Fruit fly (Drosophila melanogaster): ENCODE results near the gene Ugt302K1.

Ugt302K1 gene

DNA sequence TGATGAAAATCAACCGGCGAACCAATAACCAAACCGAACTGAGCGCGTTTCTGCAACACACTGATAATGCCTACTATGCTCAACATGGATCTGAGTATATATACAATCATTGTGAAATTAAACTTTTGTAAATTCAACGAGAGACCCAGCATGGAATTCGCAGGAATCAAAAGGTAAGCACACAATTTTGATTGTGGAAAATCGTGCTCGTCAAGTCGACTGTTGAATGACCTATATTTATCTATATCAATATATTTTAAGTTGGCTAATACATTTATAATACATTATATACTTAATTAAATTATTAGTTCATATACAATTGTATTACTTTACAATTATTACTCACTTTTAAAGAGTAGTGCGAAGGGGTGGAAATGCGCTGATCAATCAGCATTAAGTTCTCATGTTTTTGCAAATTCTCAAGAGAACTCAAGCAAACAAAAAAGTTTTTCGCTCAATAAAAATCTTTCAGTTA lies at the start of gene Ugt302K1:
TSS of gene Ugt302K1 (minus strand) at position 51 of the 475 bp plus-strand sequence.
- no peak for TF ChIP-seq CTCF (optimal IDR thresholded peaks at IDR 0.05)
- no peak for TF ChIP-seq CG8478 (optimal IDR thresholded peaks at IDR 0.05)

DNA sequence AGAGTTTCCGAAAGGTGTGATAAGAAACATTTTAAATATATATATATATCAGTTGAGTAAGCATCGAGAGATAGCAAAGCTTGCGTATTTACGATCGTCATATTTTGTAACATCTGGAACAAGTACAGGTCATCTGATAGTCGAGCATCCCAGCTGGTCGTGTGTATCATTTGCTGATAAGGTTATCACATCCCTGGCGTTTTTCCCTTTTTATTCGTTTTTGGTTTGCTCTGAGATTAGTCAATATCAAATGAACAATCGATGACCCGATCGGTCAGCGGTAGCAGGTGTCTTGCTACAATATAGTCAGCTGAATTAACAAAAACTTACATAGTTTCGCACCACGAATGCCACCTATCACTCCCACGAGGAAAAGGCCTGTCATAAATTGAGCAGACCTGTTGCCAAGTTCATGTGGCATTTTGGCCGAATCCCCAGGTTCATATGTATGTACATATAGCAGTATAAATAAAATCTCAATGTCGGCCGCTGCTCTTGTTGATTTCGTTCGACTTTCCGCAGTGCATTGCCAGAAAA lies 47.3 kb upstream of the Ugt302K1 start:
- TF ChIP-seq CG8478 (optimal IDR thresholded peaks at IDR 0.05) (no peak), CTCF (optimal IDR thresholded peaks at IDR 0.05) (no peak)

DNA sequence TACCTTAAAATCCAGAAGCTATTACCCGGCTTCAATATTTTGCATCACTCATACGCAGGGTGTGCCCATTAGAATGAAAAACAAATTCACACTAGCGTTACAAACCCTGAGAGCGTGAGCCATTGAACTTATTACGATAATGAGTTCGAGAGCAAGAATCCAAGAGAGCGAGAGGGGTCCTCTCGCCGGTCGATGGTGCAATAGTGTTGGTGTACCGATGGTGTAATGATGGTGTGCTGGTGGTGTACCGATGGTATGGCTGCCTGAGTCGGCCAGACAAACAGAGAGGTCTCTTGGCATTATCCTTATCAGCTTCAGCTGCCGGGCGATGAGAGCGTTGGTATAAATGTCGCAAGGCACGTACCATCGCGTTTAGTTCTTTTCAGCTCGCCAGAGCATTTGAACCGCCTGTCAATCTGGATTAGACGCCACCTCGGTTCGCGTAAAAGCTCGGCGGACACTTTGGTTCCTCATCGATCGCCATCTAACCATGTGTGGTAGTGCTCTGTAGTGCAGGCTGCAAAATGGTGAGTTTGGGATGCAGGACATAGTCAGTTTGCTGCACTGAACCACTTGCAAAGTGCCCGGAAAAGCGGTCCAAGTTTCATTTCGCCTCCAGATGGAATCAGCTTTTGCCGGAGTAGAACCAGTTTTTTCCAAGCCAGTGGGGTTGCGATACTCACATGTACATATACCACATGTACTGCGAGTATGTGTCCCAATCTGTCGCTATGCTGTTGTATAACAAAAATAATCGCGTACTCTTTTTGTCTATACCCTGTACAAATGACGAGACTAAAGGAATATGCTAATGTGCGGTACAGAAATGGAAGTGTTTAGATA lies 46.6 kb upstream of the Ugt302K1 start:
- TF ChIP-seq CG8478 (optimal IDR thresholded peaks at IDR 0.05) (no peak), CTCF (optimal IDR thresholded peaks at IDR 0.05) (no peak)

DNA sequence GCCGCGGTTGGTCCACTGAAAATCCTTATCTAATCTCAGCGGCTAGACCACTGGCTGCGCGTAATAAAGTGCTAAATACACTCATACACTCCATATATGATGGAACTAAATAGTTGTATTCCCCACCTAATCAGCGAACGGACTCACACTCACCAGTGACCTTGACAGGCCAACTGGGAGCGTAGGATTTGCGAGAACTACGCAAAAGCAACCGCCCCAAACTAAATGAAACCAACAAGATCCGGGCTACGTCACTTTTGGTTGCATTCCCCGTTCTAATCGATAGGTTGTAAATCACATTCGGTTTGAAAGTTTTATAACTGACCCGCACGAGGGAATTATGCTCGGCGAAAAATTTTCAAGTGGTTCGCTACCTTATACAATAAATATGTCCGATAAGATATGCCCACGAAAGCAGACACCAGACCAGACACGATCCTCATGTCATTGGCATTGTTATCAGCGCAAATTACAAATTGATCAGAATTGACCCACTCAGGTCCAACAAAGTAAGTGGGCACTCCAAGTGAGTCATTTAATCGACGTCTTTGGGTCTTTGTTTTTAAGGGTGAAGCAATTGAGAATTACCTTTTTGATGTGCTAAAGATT lies 45.7 kb upstream of the Ugt302K1 start:
- no peak for TF ChIP-seq CG8478 (optimal IDR thresholded peaks at IDR 0.05)
- TF ChIP-seq CTCF (optimal IDR thresholded peaks at IDR 0.05) = no peak

DNA sequence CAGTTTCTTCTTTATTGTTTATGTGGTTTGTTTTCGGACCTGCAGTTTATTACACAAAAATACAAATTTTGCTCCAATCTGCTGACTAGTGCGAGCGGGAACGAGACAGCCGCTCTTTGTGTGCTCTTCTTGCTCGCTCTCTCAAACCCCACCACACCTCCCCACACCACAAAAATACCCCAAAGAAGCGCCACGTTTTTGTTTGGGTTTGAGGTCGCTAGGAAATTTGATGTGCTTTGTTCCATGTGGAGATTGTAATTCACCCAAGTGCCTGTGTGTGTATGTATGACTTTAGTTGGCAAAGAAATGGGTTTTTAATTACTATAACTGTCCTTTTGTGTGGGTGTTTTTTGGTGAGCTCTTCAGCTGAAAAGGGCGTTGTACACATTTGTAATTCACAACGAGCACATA lies 44.4 kb upstream of the Ugt302K1 start:
- TF ChIP-seq CG8478 (optimal IDR thresholded peaks at IDR 0.05) (no peak), CTCF (optimal IDR thresholded peaks at IDR 0.05) (no peak)

DNA sequence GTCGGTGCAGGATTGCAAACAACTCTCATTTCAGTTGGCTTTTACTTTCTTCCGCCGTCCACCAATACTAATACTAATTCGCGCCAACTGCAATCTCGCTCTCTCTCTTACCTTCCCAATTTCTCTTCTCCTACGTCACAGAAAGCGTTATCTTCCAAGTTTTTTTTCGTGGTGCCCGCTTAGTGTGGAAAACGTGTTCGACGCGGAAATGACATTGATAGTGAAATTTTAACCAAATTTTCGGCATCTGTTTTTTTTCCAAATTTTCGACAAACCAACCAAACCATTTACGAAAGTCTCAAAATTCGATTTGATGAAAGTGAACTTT lies 43.7 kb upstream of the Ugt302K1 start, which contains the start of gene cu:
TSS of gene cu (plus strand) at position 204 of the 328 bp plus-strand sequence.
- TF ChIP-seq CTCF (optimal IDR thresholded peaks at IDR 0.05) (no peak), CG8478 (optimal IDR thresholded peaks at IDR 0.05) (no peak)

DNA sequence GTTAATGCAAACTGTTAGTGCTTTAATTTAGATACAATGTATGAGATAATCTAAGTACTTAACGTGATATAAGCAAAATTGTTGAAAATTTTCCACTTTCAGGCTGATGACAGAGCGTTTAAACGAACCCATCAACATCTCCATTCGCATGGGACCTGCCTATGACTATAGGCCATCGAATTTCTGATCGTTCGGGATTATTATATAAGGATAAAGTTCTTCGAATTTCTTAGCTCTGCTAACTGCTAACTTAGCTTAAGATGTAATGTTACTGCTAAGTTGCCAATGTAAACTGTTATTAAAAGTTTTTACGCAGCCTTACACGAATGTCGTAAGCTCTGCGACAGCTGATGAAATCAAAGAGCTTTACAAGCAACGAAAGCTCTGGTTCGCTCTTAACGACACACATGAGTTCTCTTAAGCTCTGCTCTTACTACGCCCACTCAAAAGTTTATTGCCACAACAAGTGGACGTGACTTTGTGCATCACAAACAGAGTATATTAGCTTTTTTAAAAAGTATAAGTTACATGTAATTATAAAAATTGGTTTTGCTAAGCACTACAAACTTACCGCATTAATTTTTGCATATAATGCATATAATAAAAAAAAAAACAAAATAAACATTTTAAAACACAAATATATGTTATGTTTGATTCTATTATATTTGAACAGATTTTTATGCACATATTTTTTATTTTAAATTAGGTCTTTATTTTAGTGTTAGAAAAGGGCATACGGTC lies 43.2 kb upstream of the Ugt302K1 start:
- TF ChIP-seq CG8478 (optimal IDR thresholded peaks at IDR 0.05) = no peak
- TF ChIP-seq CTCF (optimal IDR thresholded peaks at IDR 0.05) = no peak

DNA sequence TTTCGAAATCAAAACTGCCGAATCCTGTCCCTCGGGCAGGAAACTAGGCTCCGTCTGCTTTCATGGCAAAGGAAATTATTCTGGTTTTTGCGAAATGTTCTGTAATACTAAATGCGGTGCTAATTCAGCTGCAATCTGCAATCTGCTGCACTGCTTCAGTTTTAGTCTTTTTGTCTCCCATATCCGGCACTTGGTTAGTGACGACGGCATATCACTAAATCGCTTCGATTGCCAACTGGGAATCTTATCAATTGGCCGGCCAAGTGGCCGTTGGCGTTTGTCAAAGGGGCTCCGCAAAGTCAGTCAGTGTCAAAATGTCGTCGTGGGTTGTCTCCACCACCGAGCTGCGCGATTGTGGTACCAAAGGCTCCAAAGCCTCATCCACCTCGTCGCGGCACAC lies 42.1 kb upstream of the Ugt302K1 start, which contains the start of gene CG18577:
TSS of gene CG18577 (plus strand) at position 301 of the 400 bp plus-strand sequence.
- TF ChIP-seq CG8478 (optimal IDR thresholded peaks at IDR 0.05) (no peak), CTCF (optimal IDR thresholded peaks at IDR 0.05) (no peak)

DNA sequence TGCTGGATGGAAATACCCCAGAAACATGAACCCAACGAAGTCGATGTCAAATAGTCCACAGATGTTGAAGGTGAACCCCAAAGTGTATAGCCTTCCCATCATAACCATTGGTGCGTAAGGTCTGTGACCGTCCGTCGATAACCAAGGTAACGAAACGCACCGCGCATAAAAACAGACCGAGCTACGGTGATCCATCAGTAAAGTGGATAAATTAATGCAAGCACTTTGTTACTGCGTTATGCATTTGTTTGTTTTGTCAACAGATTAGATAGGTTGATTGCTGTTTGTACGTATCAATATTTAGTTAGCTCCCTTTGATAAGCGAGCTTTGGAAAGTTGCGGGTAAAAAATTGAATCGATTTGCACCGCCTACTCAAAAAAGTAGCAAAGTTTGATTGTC lies 24.7 kb upstream of the Ugt302K1 start:
- no peak for TF ChIP-seq CTCF (optimal IDR thresholded peaks at IDR 0.05)
- TF ChIP-seq CG8478 (optimal IDR thresholded peaks at IDR 0.05) = no peak

DNA sequence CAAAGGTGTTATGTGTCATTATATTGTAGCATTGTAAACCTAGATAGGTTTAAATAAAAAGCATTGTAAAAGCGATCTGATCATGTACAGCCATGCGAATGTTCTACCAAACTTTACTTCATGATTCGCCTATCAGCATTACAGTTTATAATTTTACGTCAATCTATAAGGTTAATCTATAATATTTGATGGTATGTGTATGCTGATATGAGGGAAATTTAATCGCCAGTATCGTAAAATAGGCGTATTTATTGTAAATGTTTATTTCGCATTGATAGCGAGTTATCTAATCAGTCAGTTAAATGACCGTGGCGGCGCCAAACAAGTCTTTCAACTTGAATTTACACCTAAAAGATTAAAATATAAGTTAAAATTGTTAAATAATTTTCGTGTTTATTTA lies 23.9 kb upstream of the Ugt302K1 start:
- no peak for TF ChIP-seq CTCF (optimal IDR thresholded peaks at IDR 0.05)
- no peak for TF ChIP-seq CG8478 (optimal IDR thresholded peaks at IDR 0.05)

DNA sequence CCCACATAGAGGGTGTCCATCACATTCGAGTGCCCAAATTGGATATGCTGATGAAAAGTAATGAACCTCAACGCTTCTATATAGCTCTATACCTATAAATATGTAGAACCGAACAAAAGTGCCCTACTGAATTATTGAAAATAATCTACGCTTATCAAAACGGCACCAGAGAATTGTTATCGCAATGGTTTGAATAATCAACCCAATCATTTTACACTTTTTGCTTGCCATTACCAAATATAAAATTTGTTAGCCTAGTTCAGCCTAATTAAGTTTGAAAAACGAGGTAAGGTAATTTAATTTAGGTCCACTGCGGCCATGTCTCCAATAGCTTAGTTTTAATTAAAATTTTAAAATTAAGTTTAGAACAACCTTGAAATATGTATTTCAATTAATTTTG lies 22.1 kb upstream of the Ugt302K1 start:
- TF ChIP-seq CG8478 (optimal IDR thresholded peaks at IDR 0.05) (no peak), CTCF (optimal IDR thresholded peaks at IDR 0.05) (no peak)

DNA sequence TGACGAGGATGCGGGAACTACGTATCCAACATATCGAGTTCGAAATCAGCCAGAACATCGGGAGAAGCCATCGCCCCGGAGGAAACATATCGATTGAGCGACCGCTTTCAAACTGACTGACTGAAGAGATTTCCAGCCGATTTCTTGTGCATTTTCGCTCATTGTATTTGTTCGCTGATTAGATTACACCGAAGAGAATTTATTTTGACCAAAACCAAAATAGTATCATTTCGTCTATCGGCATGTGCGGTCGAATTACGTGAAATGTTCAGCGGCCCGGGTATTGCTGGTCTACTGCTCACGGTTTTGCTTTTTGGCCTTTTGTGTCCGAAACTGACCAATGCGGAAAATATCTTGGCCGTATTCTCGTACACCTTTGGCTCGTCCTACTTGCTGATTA lies 21.7 kb upstream of the Ugt302K1 start, which contains the start of the genes Ugt304A1 and Ugt303A1:
TSS of gene Ugt304A1 (minus strand) at position 101 of the 400 bp plus-strand sequence.
TSS of gene Ugt303A1 (plus strand) at position 222 of the 400 bp plus-strand sequence.
- TF ChIP-seq CTCF (optimal IDR thresholded peaks at IDR 0.05) (no peak), CG8478 (optimal IDR thresholded peaks at IDR 0.05) (no peak)

DNA sequence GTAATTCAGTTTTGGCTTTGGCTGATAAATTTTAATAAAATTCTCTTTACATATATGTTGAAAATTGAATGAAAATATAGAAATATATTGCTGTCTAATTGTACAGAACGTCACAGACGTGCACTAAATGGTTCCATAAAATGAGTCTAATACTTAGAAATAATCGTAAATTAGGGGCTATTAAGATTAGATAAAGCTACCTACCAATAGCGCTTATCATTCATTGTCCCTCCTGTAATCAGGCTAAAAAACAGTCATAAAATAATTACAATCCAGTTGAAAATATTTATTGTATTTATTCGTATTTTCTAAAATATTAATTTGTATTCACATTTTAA lies 19.5 kb upstream of the Ugt302K1 start:
- TF ChIP-seq CG8478 (optimal IDR thresholded peaks at IDR 0.05) (no peak), CTCF (optimal IDR thresholded peaks at IDR 0.05) (no peak)

DNA sequence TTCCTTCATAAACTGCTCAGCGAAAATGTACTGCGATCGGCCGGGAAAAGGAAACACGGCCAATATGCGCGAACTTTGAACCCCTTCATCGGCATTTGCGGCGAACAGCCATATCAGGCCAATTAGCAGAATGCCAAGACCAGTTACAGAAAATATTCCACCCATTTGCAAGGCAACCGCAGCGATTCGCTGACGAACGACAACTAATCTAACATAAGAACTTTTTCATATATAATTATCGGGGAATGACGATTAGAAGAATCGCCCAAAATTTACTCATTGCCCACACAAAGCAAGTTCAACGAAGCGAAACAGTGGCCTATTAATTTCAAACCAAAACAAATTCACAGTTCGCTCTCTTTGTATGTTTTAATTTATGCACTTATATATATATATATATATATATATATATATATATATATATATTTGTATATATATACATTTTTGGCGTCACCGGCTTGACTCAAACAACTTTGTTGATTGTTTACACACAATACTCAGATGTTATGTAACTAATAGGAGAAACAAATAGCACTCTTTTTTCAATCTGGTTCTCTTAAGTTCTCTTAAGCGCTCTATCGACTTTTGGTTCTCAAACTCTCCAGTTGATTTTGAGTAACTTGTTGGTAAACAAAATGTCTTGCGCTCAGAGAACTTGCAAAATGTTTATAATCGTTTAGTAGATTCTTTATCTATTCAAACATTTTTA lies 19.0 kb upstream of the Ugt302K1 start, which contains the start of gene Ugt35A1:
TSS of gene Ugt35A1 (minus strand) at position 205 of the 709 bp plus-strand sequence.
- TF ChIP-seq CTCF (optimal IDR thresholded peaks at IDR 0.05) = no peak
- TF ChIP-seq CG8478 (optimal IDR thresholded peaks at IDR 0.05) = no peak
